Worm (Caenorhabditis elegans) whole organism, late embryonic: ENCODE data around the gene Y47D3B.4.

Source experiments
- fkh-10 ChIP-seq: fragments of 150-350 bp; optimal IDR thresholded peaks from 2 replicates; lab custom pipeline; 2014; ENCODE audit warnings: missing biosample characterization, missing genetic modification reagents, missing genetic modification characterization
- npax-4 ChIP-seq: sonication (generic microtip); optimal IDR thresholded peaks from 2 replicates; lab custom pipeline; 2016; ENCODE audit warnings: missing genetic modification characterization, missing compliant biosample characterization
- zip-5 ChIP-seq: sonication (generic microtip); optimal IDR thresholded peaks from 2 replicates; lab custom pipeline; 2016; ENCODE audit warnings: missing genetic modification characterization, missing compliant biosample characterization

DNA sequence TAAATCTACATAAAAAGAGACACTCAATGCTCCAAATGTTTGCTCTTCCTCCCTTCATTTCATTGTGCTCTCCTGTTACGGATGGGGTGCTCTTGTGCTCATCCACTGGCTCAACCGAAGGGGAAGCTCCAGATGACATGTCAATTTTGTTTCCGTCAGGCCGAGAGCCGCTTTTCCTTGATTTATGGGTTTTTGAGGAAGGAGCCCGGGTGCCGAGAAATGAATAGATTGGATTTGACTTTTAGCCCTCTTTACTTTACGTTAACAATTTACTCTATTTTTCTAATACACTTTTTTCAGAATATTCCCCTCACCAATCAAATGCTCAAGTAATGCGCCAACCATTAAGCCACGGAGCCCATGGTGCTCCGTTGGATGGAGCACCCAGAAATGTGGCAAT lies 45.0 kb upstream of the Y47D3B.4 start, which contains the start of gene T28D6.4:
- TF ChIP-seq npax-4 (tag; lab: Kevin White, UChicago): no peak
- TF ChIP-seq zip-5 (tag; lab: Kevin White, UChicago): no peak
- no peak for TF ChIP-seq fkh-10 (GFP tag; lab: Kevin White, UChicago)
